Fruit fly (Drosophila melanogaster): ENCODE results near the gene Ir67a.

DNA sequence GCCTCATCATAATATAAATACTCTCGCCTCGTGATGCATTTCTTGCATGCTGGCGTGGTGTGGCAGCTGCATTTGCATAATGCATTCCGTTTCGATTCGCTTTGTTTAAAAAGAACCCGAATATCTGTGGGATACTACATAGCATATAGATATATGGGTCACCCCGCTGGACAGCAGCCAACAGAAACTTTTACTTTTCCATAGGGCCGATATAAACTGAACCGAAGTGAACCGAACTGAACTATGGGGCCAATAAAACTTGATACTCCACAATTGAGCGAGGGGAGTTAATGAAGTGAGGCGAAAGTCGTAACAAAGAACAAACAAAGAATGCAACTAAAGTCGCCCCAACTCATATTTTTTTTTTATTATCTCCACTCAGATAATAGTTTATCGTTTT is 25.4 kb upstream of the Ir67a start:
- TF ChIP-seq CG13204 (GFP tag; optimal IDR thresholded peaks at IDR 0.05) (no peak), CG12605 (GFP tag; IDR thresholded peaks at IDR 0.05) (no peak), CG32121 (GFP tag; IDR thresholded peaks at IDR 0.05) (no peak), CG8159 (tag; optimal IDR thresholded peaks at IDR 0.05) (no peak), Pif1B (GFP tag; optimal IDR thresholded peaks at IDR 0.05) (no peak), Pif1A (GFP tag; optimal IDR thresholded peaks at IDR 0.05) (no peak), EcR (GFP tag; optimal IDR thresholded peaks at IDR 0.05) (no peak), CG10348 (GFP tag; IDR thresholded peaks at IDR 0.05) (no peak), CG9948 (tag; optimal IDR thresholded peaks at IDR 0.05) (no peak), D1 (tag; optimal IDR thresholded peaks at IDR 0.05) (no peak)

Data from whole organism, pupa.